Fruit fly (Drosophila melanogaster): ENCODE data around the gene CAH5.
A peak's percentile ranks its signal among the peaks of the same experiment; 100 is the strongest.

Gene CAH5

dm6 chr3R:31240023-31240422 is 22.4 kb upstream of the CAH5 start:
- TF ChIP-seq sv (GFP tag; optimal IDR thresholded peaks at IDR 0.05), result no peak
- no peak for TF ChIP-seq lola (GFP tag; optimal IDR thresholded peaks at IDR 0.05)
- no peak for TF ChIP-seq Hr78 (GFP tag; optimal IDR thresholded peaks at IDR 0.05)
- TF ChIP-seq brk (GFP tag; optimal IDR thresholded peaks at IDR 0.05), result no peak
- TF ChIP-seq OdsH (GFP tag; optimal IDR thresholded peaks at IDR 0.05), result no peak
- no peak for TF ChIP-seq CrebA (GFP tag; optimal IDR thresholded peaks at IDR 0.05; ENCODE audit: borderline replicate concordance)
- TF ChIP-seq Sp1 (GFP tag; optimal IDR thresholded peaks at IDR 0.05), result no peak
- no peak for TF ChIP-seq HLH106 (tag; optimal IDR thresholded peaks at IDR 0.05)
- TF ChIP-seq foxo (GFP tag; optimal IDR thresholded peaks at IDR 0.05), result no peak
- no peak for TF ChIP-seq h (GFP tag; optimal IDR thresholded peaks at IDR 0.05)
- TF ChIP-seq Dif (GFP tag; optimal IDR thresholded peaks at IDR 0.05; ENCODE audit: partially characterized antibody), result no peak
- TF ChIP-seq psq (GFP tag; optimal IDR thresholded peaks at IDR 0.05), result no peak
- TF ChIP-seq Myc (optimal IDR thresholded peaks at IDR 0.05), result no peak
- no peak for TF ChIP-seq fru (GFP tag; optimal IDR thresholded peaks at IDR 0.05)

dm6 chr3R:31241109-31241508 is 21.3 kb upstream of the CAH5 start:
- TF ChIP-seq Jra (GFP tag; optimal IDR thresholded peaks at IDR 0.05), result no peak
- TF ChIP-seq fru (GFP tag; optimal IDR thresholded peaks at IDR 0.05), result no peak
- no peak for TF ChIP-seq brk (GFP tag; optimal IDR thresholded peaks at IDR 0.05)

- TF ChIP-seq foxo (GFP tag; optimal IDR thresholded peaks at IDR 0.05) (no peak), sv (GFP tag; optimal IDR thresholded peaks at IDR 0.05) (no peak), Dfd (GFP tag; optimal IDR thresholded peaks at IDR 0.05) (no peak), Myc (optimal IDR thresholded peaks at IDR 0.05) (no peak), Hnf4 (GFP tag; optimal IDR thresholded peaks at IDR 0.05) (no peak), GATAd (GFP tag; optimal IDR thresholded peaks at IDR 0.05) (no peak), HLH106 (tag; optimal IDR thresholded peaks at IDR 0.05) (no peak), dsf (GFP tag; optimal IDR thresholded peaks at IDR 0.05; ENCODE audit: borderline replicate concordance) (no peak), pan (optimal IDR thresholded peaks at IDR 0.05) (no peak), psq (GFP tag; optimal IDR thresholded peaks at IDR 0.05) (no peak), sage (GFP tag; optimal IDR thresholded peaks at IDR 0.05) (no peak), h (GFP tag; optimal IDR thresholded peaks at IDR 0.05) (no peak)
These were observed 19.2 kb upstream of the CAH5 start for dm6 chr3R:31243079-31243668.

- TF ChIP-seq Hnf4 (GFP tag; optimal IDR thresholded peaks at IDR 0.05), result no peak
- no peak for TF ChIP-seq Myc (optimal IDR thresholded peaks at IDR 0.05)
- no peak for TF ChIP-seq foxo (GFP tag; optimal IDR thresholded peaks at IDR 0.05)
- no peak for TF ChIP-seq CrebA (GFP tag; optimal IDR thresholded peaks at IDR 0.05; ENCODE audit: borderline replicate concordance)
- no peak for TF ChIP-seq Rel (GFP tag; optimal IDR thresholded peaks at IDR 0.05)
- no peak for TF ChIP-seq Rel (tag; optimal IDR thresholded peaks at IDR 0.05)
- TF ChIP-seq ey (GFP tag; optimal IDR thresholded peaks at IDR 0.05), result no peak
- TF ChIP-seq br (GFP tag; optimal IDR thresholded peaks at IDR 0.05), result no peak
- TF ChIP-seq fru (GFP tag; optimal IDR thresholded peaks at IDR 0.05), result no peak
- no peak for TF ChIP-seq sv (GFP tag; optimal IDR thresholded peaks at IDR 0.05)
- no peak for TF ChIP-seq N (GFP tag; optimal IDR thresholded peaks at IDR 0.05)
- no peak for TF ChIP-seq Mio (GFP tag; optimal IDR thresholded peaks at IDR 0.05)
- TF ChIP-seq Abd-B (GFP tag; optimal IDR thresholded peaks at IDR 0.05), result no peak
- TF ChIP-seq psq (GFP tag; optimal IDR thresholded peaks at IDR 0.05), result no peak
- no peak for TF ChIP-seq Jra (GFP tag; optimal IDR thresholded peaks at IDR 0.05)
These were observed 16.6 kb upstream of the CAH5 start for dm6 chr3R:31245785-31246184.

- TF ChIP-seq Vsx2 (GFP tag; optimal IDR thresholded peaks at IDR 0.05; ENCODE audit: partially characterized antibody) (no peak), sv (GFP tag; optimal IDR thresholded peaks at IDR 0.05) (peak; percentile 21), HLH106 (tag; optimal IDR thresholded peaks at IDR 0.05) (peak; percentile 29), CrebA (GFP tag; optimal IDR thresholded peaks at IDR 0.05; ENCODE audit: borderline replicate concordance) (no peak), h (GFP tag; optimal IDR thresholded peaks at IDR 0.05) (peak; percentile 13), fru (GFP tag; optimal IDR thresholded peaks at IDR 0.05) (peak; percentile 37), foxo (GFP tag; optimal IDR thresholded peaks at IDR 0.05) (peak in 1 of 2 experiments; percentile 15), ey (GFP tag; optimal IDR thresholded peaks at IDR 0.05) (no peak)
These were observed 15.0 kb upstream of the CAH5 start for dm6 chr3R:31247281-31247995.

Measured in whole organism, wandering third instar larva.